Worm (Caenorhabditis elegans): ENCODE data around the gene ZK721.3.

ce11 chrX:8808740-8809139 lies 24.4 kb downstream of the ZK721.3 start:
- TF ChIP-seq snpc-4 (tag; optimal IDR thresholded peaks at IDR 0.05) (no peak), ztf-11 (tag; optimal IDR thresholded peaks at IDR 0.05) (no peak), nhr-77 (tag; optimal IDR thresholded peaks at IDR 0.05) (no peak), ama-1 (optimal IDR thresholded peaks at IDR 0.05) (no peak), ceh-82 (tag; optimal IDR thresholded peaks at IDR 0.05) (no peak), fkh-2 (tag; optimal IDR thresholded peaks at IDR 0.05) (no peak), lin-15B (tag; optimal IDR thresholded peaks at IDR 0.05) (no peak), skn-1 (tag; optimal IDR thresholded peaks at IDR 0.05) (no peak), nhr-23 (tag; optimal IDR thresholded peaks at IDR 0.05) (no peak), ZK546.5 (tag; optimal IDR thresholded peaks at IDR 0.05) (no peak), unc-62 (GFP tag; optimal IDR thresholded peaks at IDR 0.05) (no peak), egl-5 (tag; optimal IDR thresholded peaks at IDR 0.05) (no peak), jun-1 (tag; optimal IDR thresholded peaks at IDR 0.05) (no peak)
